Worm (Caenorhabditis elegans): ENCODE data around the gene rps-12.
A peak's percentile ranks its signal among the peaks of the same experiment; 100 is the strongest.

The rps-12 gene

ce11 chrIII:5678935-5679334 is at the start of gene rps-12, which contains the start of gene ska-3:
Gene rps-12, plus strand, starts transcription at chrIII:5679298.
Gene ska-3, minus strand, starts transcription at chrIII:5679005.
- TF ChIP-seq snpc-4 (tag; optimal IDR thresholded peaks at IDR 0.05) (peak; percentile 94), nhr-237 (tag; optimal IDR thresholded peaks at IDR 0.05) (peak; percentile 84), nhr-11 (tag; optimal IDR thresholded peaks at IDR 0.05) (peak; percentile 73), elt-3 (tag; optimal IDR thresholded peaks at IDR 0.05) (no peak), ztf-11 (tag; optimal IDR thresholded peaks at IDR 0.05) (peak; percentile 45), fos-1 (tag; optimal IDR thresholded peaks at IDR 0.05) (peak; percentile 99), crh-2 (tag; optimal IDR thresholded peaks at IDR 0.05) (peak; percentile 99), alr-1 (tag; optimal IDR thresholded peaks at IDR 0.05) (no peak), nhr-25 (tag; optimal IDR thresholded peaks at IDR 0.05) (peak; percentile 99), mab-5 (tag; optimal IDR thresholded peaks at IDR 0.05) (peak; percentile 97), egl-27 (tag; optimal IDR thresholded peaks at IDR 0.05) (peak; percentile 99), nhr-129 (tag; optimal IDR thresholded peaks at IDR 0.05) (peak; percentile 99), ZK546.5 (tag; optimal IDR thresholded peaks at IDR 0.05) (peak; percentile 91), blmp-1 (tag; optimal IDR thresholded peaks at IDR 0.05; ENCODE audit: insufficient read depth) (peak; percentile 94), lin-11 (tag; optimal IDR thresholded peaks at IDR 0.05) (peak; percentile 98), unc-39 (tag; optimal IDR thresholded peaks at IDR 0.05) (peak; percentile 62), unc-55 (GFP tag; optimal IDR thresholded peaks at IDR 0.05) (peak; percentile 100), sem-4 (tag; optimal IDR thresholded peaks at IDR 0.05) (peak; percentile 99), Y55F3AM.14 (GFP tag; optimal IDR thresholded peaks at IDR 0.05) (peak; percentile 85), nhr-77 (tag; optimal IDR thresholded peaks at IDR 0.05) (peak; percentile 94), mdl-1 (tag; optimal IDR thresholded peaks at IDR 0.05) (peak; percentile 80 to 94), nhr-12 (tag; optimal IDR thresholded peaks at IDR 0.05) (peak; percentile 69), sma-3 (GFP tag; optimal IDR thresholded peaks at IDR 0.05) (peak; percentile 99), lsy-2 (tag; optimal IDR thresholded peaks at IDR 0.05) (peak; percentile 94 to 98), unc-62 (GFP tag; optimal IDR thresholded peaks at IDR 0.05) (peak; percentile 84), ceh-16 (tag; optimal IDR thresholded peaks at IDR 0.05) (peak; percentile 94), mbf-1 (tag; optimal IDR thresholded peaks at IDR 0.05) (no peak), skn-1 (tag; optimal IDR thresholded peaks at IDR 0.05) (peak; percentile 85), nhr-6 (tag; optimal IDR thresholded peaks at IDR 0.05) (peak; percentile 98), sma-9 (GFP tag; optimal IDR thresholded peaks at IDR 0.05) (peak; percentile 99), sma-9 (tag; optimal IDR thresholded peaks at IDR 0.05) (no peak), aly-2 (tag; optimal IDR thresholded peaks at IDR 0.05) (no peak), F13H6.1 (tag; optimal IDR thresholded peaks at IDR 0.05) (peak; percentile 98), peb-1 (tag; optimal IDR thresholded peaks at IDR 0.05) (no peak), lin-39 (tag; optimal IDR thresholded peaks at IDR 0.05) (peak; percentile 85), C34F6.9 (tag; optimal IDR thresholded peaks at IDR 0.05) (peak; percentile 99), ztf-1 (GFP tag; conservative IDR thresholded peaks at IDR 0.05) (no peak), ztf-4 (tag; optimal IDR thresholded peaks at IDR 0.05) (peak; percentile 98), R02D3.7 (tag; optimal IDR thresholded peaks at IDR 0.05) (peak; percentile 98), lin-13 (GFP tag; optimal IDR thresholded peaks at IDR 0.05) (peak; percentile 98), zag-1 (tag; optimal IDR thresholded peaks at IDR 0.05) (peak; percentile 97), dmd-4 (tag; optimal IDR thresholded peaks at IDR 0.05) (peak; percentile 79), nhr-23 (tag; optimal IDR thresholded peaks at IDR 0.05) (no peak), ceh-82 (tag; optimal IDR thresholded peaks at IDR 0.05) (peak; percentile 96), elt-1 (tag; optimal IDR thresholded peaks at IDR 0.05) (no peak), nhr-10 (tag; optimal IDR thresholded peaks at IDR 0.05) (peak; percentile 90), gmeb-1 (tag; optimal IDR thresholded peaks at IDR 0.05) (peak; percentile 99), ama-1 (optimal IDR thresholded peaks at IDR 0.05) (peak; percentile 88), nhr-21 (tag; optimal IDR thresholded peaks at IDR 0.05) (peak; percentile 99)
